Fruit fly (Drosophila melanogaster): ENCODE data around the gene CG12885.

Gene CG12885

DNA sequence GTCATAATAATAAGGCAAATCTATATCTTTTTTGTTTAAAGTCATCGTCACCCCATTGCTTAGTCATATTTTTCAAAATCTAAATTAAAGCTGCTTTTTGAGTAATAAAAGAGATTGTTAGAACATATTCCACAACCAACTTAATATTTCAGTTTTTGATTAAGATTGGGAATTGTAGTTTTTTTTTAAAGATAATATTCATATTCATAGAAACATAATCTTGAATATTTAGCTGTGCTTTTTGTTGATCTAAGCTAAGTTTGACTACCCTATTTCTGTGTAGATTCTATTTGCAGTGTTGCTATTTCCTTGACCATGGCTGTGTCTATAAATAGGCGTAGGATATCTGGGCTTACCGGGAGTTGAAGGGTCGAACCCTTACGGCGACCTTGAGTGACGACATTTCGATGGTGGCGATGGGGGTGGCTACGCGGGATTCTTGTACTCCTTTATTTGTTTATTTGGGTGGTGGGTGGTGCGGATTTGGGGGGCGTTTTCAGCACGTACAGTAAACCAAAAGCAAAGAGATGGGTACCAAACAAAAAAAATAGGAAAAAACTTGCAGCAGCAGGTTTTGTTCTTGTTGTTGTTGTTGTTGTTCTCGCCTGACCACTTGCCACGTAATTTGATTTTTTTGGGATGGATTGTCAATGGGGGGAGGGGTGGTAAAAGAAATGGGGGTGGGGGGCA lies 37.4 kb downstream of the CG12885 start (continued):
- TF ChIP-seq Hr51 (GFP tag; optimal IDR thresholded peaks at IDR 0.05) (peak in 1 of 2 experiments; percentile 28), CG12104 (GFP tag; optimal IDR thresholded peaks at IDR 0.05) (no peak), CG2120 (GFP tag; optimal IDR thresholded peaks at IDR 0.05) (peak; percentile 20), CG12391 (tag; optimal IDR thresholded peaks at IDR 0.05) (peak; percentile 32), fd96Cb (tag; optimal IDR thresholded peaks at IDR 0.05) (peak; percentile 5), vvl (GFP tag; IDR thresholded peaks at IDR 0.05) (0 out of 2 replicates have a peak, but pooled peaks have one; percentile 21), CG4360 (GFP tag; IDR thresholded peaks at IDR 0.05) (peak; percentile 65), CG16863 (GFP tag; optimal IDR thresholded peaks at IDR 0.05) (no peak), nmo (GFP tag; optimal IDR thresholded peaks at IDR 0.05) (peak; percentile 25), PHDP (tag; optimal IDR thresholded peaks at IDR 0.05) (peak; percentile 1), Asciz (GFP tag; optimal IDR thresholded peaks at IDR 0.05) (peak; percentile 13), seq (GFP tag; IDR thresholded peaks at IDR 0.05) (0 out of 2 replicates have a peak, but pooled peaks have one; percentile 22), CG10979 (tag; optimal IDR thresholded peaks at IDR 0.05) (peak; percentile 26), CG3281 (GFP tag; optimal IDR thresholded peaks at IDR 0.05) (peak; percentile 18), dysf (GFP tag; IDR thresholded peaks at IDR 0.05) (no peak), CG18599 (GFP tag; optimal IDR thresholded peaks at IDR 0.05) (peak; percentile 19), Oli (tag; optimal IDR thresholded peaks at IDR 0.05) (peak; percentile 30), Doc3 (GFP tag; IDR thresholded peaks at IDR 0.05; ENCODE audit: partially characterized antibody) (no peak), sqz (GFP tag; optimal IDR thresholded peaks at IDR 0.05) (peak; percentile 81), bsh (GFP tag; optimal IDR thresholded peaks at IDR 0.05) (peak in 1 of 2 experiments; percentile 25), CG16813 (GFP tag; IDR thresholded peaks at IDR 0.05; ENCODE audit: partially characterized antibody) (0 out of 3 replicates have a peak, but pooled peaks have one; percentile 7), Med (GFP tag) (peak; percentile 33), chn (GFP tag; optimal IDR thresholded peaks at IDR 0.05) (peak; percentile 16), CG17359 (tag; optimal IDR thresholded peaks at IDR 0.05) (peak; percentile 27), nerfin-1 (tag; optimal IDR thresholded peaks at IDR 0.05) (peak; percentile 99), CG10267 (tag; optimal IDR thresholded peaks at IDR 0.05) (peak; percentile 21), mld (GFP tag; IDR thresholded peaks at IDR 0.05; ENCODE audit: partially characterized antibody) (0 out of 3 replicates have a peak, but pooled peaks have one; percentile 25), CG2712 (tag; optimal IDR thresholded peaks at IDR 0.05) (peak; percentile 38), gem (tag; optimal IDR thresholded peaks at IDR 0.05) (peak; percentile 49), H15 (GFP tag; IDR thresholded peaks at IDR 0.05) (no peak), CG31441 (GFP tag; IDR thresholded peaks at IDR 0.05) (0 out of 2 replicates have a peak, but pooled peaks have one; percentile 8), Hr39 (optimal IDR thresholded peaks at IDR 0.05) (no peak), schlank (tag; optimal IDR thresholded peaks at IDR 0.05) (no peak), Atf-2 (GFP tag; optimal IDR thresholded peaks at IDR 0.05) (no peak), Mad (GFP tag; optimal IDR thresholded peaks at IDR 0.05) (no peak), gce (GFP tag; IDR thresholded peaks at IDR 0.05) (0 out of 3 replicates have a peak, but pooled peaks have one; percentile 25), CG14710 (tag; optimal IDR thresholded peaks at IDR 0.05) (peak; percentile 22), nau (GFP tag; optimal IDR thresholded peaks at IDR 0.05) (no peak), CG13894 (tag; optimal IDR thresholded peaks at IDR 0.05) (peak; percentile 93), CG6791 (GFP tag; IDR thresholded peaks at IDR 0.05; ENCODE audit: partially characterized antibody) (peak; percentile 47; the same call in 1 of the 3 replicates), Atf3 (GFP tag; optimal IDR thresholded peaks at IDR 0.05) (no peak)
